Worm (Caenorhabditis elegans) whole organism, L3 larva: ENCODE data around the gene ZK829.3.

Experiments used
- ceh-9 ChIP-seq: sonication (generic microtip); optimal IDR thresholded peaks from 2 replicates; lab custom pipeline; 2018; ENCODE audit warnings: missing biosample characterization, missing genetic modification characterization
- fkh-2 ChIP-seq: fragments of 150-350 bp; optimal IDR thresholded peaks from 2 replicates; lab custom pipeline; 2014; ENCODE audit warnings: missing biosample characterization, missing genetic modification reagents, missing genetic modification characterization
- lin-15B ChIP-seq: fragments of 150-350 bp; optimal IDR thresholded peaks from 2 replicates; lab custom pipeline; 2014; ENCODE audit warnings: missing biosample characterization, missing genetic modification characterization
- mdl-1 ChIP-seq: fragments of 150-350 bp; optimal IDR thresholded peaks from 2 replicates; lab custom pipeline; 2014; ENCODE audit warnings: missing biosample characterization, missing genetic modification characterization
- skn-1 ChIP-seq: fragments of 150-350 bp; optimal IDR thresholded peaks from 2 replicates; lab custom pipeline; 2014; ENCODE audit warnings: missing biosample characterization, missing genetic modification characterization
- snpc-4 ChIP-seq: fragments of 150-350 bp; optimal IDR thresholded peaks from 2 replicates; lab custom pipeline; 2014; ENCODE audit warnings: missing biosample characterization, missing genetic modification characterization
- ztf-4 ChIP-seq: fragments of 150-350 bp; optimal IDR thresholded peaks from 2 replicates; lab custom pipeline; 2014; ENCODE audit warnings: missing biosample characterization, missing genetic modification characterization

DNA sequence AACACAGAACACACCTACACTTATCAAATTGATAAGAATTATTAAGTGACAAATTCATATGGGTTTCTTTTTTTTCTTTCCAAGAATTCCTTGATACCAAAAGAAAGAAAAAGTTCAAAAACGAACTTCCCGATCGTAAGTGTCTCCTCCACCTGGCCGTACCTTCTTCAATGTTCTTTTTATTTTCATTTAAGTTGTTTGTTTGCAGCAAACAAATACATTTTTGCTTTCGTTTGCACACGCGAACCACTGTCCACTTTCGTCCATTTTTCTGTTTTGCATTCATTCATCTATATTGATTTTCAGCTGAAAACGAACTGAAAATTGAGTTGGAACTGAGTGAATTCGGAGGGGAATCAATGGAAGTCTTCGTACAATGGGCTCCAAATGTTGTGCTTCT lies 33.8 kb downstream of the ZK829.3 start, which contains the start of gene VZK822L.2:
- TF ChIP-seq skn-1 (tag; lab: Kevin White, UChicago) (no peak), snpc-4 (tag; lab: Kevin White, UChicago) (no peak), ztf-4 (tag; lab: Kevin White, UChicago) (no peak), mdl-1 (no peak), fkh-2 (tag; lab: Kevin White, UChicago) (no peak), lin-15B (tag; lab: Kevin White, UChicago) (no peak), ceh-9 (tag; lab: Kevin White, UChicago) (no peak)
